Fruit fly (Drosophila melanogaster) whole organism, embryonic: ENCODE data around the gene CG8673.

Source experiments
- ATbp ChIP-seq: fragments of 200-800 bp; sonication (Bioruptor generic); optimal IDR thresholded peaks from 2 replicates; lab custom pipeline; 2017; ENCODE audit warnings: missing biosample characterization, mild to moderate bottlenecking, missing genetic modification characterization, missing genetic modification reagents
- Adf1 ChIP-seq: fragments of 200-800 bp; sonication (Bioruptor generic); IDR thresholded peaks from 2 replicates; pipeline ENCODE4 v1.3.6; 2022; ENCODE audit warnings: missing biosample characterization, missing genetic modification characterization
- BtbVII ChIP-seq: fragments of 200-800 bp; sonication (Bioruptor generic); optimal IDR thresholded peaks from 3 replicates; lab custom pipeline; 2017; ENCODE audit warnings: missing biosample characterization, mild to moderate bottlenecking, missing genetic modification characterization
- CG10654 ChIP-seq: fragments of 200-800 bp; sonication (Bioruptor generic); optimal IDR thresholded peaks from 2 replicates; lab custom pipeline; 2016; ENCODE audit warnings: missing biosample characterization, missing genetic modification characterization
- CG11247 ChIP-seq: fragments of 200-800 bp; sonication (Bioruptor generic); IDR thresholded peaks from 2 replicates; pipeline ENCODE4 v1.3.6; 2022; ENCODE audit warnings: missing biosample characterization, missing genetic modification characterization
- CG13287 ChIP-seq: fragments of 200-800 bp; sonication (Bioruptor generic); IDR thresholded peaks from 2 replicates; pipeline ENCODE4 v1.3.6; 2022; ENCODE audit warnings: missing biosample characterization, missing genetic modification characterization; ENCODE audit not compliant: partially characterized antibody
- CG13296 ChIP-seq: fragments of 200-800 bp; sonication (Bioruptor generic); optimal IDR thresholded peaks from 3 replicates; lab custom pipeline; 2018; ENCODE audit warnings: missing biosample characterization, mild to moderate bottlenecking, missing genetic modification characterization
- CG18011 ChIP-seq: fragments of 200-800 bp; sonication (Bioruptor generic); optimal IDR thresholded peaks from 2 replicates; lab custom pipeline; 2017; ENCODE audit warnings: missing biosample characterization, missing genetic modification characterization, mild to moderate bottlenecking, moderate library complexity, missing genotype
- CG2129 ChIP-seq: fragments of 200-800 bp; sonication (Bioruptor generic); IDR thresholded peaks from 2 replicates; pipeline ENCODE4 v1.3.6; 2022; ENCODE audit warnings: missing biosample characterization, missing genetic modification characterization; ENCODE audit not compliant: partially characterized antibody
- CG2875 ChIP-seq: fragments of 200-800 bp; sonication (Bioruptor generic); optimal IDR thresholded peaks from 2 replicates; lab custom pipeline; 2017; ENCODE audit warnings: missing biosample characterization, mild to moderate bottlenecking, missing genetic modification characterization, missing genetic modification reagents
- CG34422 ChIP-seq: fragments of 200-800 bp; sonication (Bioruptor generic); IDR thresholded peaks from 3 replicates; pipeline ENCODE4 v1.3.6; 2022; ENCODE audit warnings: missing biosample characterization, missing genetic modification characterization
- CG3847 ChIP-seq: fragments of 200-800 bp; sonication (Bioruptor generic); IDR thresholded peaks from 2 replicates; pipeline ENCODE4 v1.3.6; 2022; ENCODE audit warnings: missing biosample characterization, missing genetic modification characterization
- CG5245 ChIP-seq: fragments of 200-800 bp; sonication (Bioruptor generic); optimal IDR thresholded peaks from 3 replicates; lab custom pipeline; 2016; ENCODE audit warnings: missing biosample characterization, missing genetic modification characterization
- CG6813 ChIP-seq: fragments of 200-800 bp; sonication (Bioruptor generic); optimal IDR thresholded peaks from 2 replicates; lab custom pipeline; 2017; ENCODE audit warnings: missing biosample characterization, missing genetic modification characterization, mild to moderate bottlenecking, moderate library complexity, missing genetic modification reagents
- CG7963 ChIP-seq: fragments of 200-800 bp; sonication (Bioruptor generic); IDR thresholded peaks from 3 replicates; pipeline ENCODE4 v1.3.6; 2022; ENCODE audit warnings: missing biosample characterization, missing genetic modification characterization; ENCODE audit not compliant: partially characterized antibody
- CG9727 ChIP-seq: fragments of 200-800 bp; sonication (Bioruptor generic); optimal IDR thresholded peaks from 3 replicates; lab custom pipeline; 2017; ENCODE audit warnings: missing biosample characterization, mild to moderate bottlenecking, missing genetic modification characterization
- CTCF ChIP-seq: fragments of 200-800 bp; sonication (Bioruptor generic); optimal IDR thresholded peaks from 2 replicates; lab custom pipeline; 2017; ENCODE audit warnings: missing biosample characterization, mild to moderate bottlenecking, missing genetic modification characterization, moderate library complexity
- CkIIα-i1 ChIP-seq: fragments of 200-800 bp; sonication (Bioruptor generic); IDR thresholded peaks from 2 replicates; pipeline ENCODE4 v1.3.6; 2022; ENCODE audit warnings: missing biosample characterization, missing genetic modification characterization
- Dip3 ChIP-seq: fragments of 200-800 bp; sonication (Bioruptor generic); optimal IDR thresholded peaks from 3 replicates; lab custom pipeline; 2016; ENCODE audit warnings: missing biosample characterization, missing genetic modification characterization
- Doc2 ChIP-seq: fragments of 200-800 bp; sonication (Bioruptor generic); IDR thresholded peaks from 2 replicates; pipeline ENCODE4 v1.3.6; 2022; ENCODE audit warnings: missing biosample characterization, missing genetic modification characterization
- E2f2 ChIP-seq: fragments of 200-800 bp; sonication (Bioruptor generic); IDR thresholded peaks from 2 replicates; pipeline ENCODE4 v1.3.6; 2022; ENCODE audit warnings: missing biosample characterization, missing genetic modification characterization
- Fer3 ChIP-seq: fragments of 200-800 bp; sonication (Bioruptor generic); optimal IDR thresholded peaks from 2 replicates; lab custom pipeline; 2018; ENCODE audit warnings: missing biosample characterization, mild to moderate bottlenecking, missing genetic modification characterization, moderate library complexity
- Gug ChIP-seq: fragments of 200-800 bp; sonication (Bioruptor generic); IDR thresholded peaks from 4 replicates; pipeline ENCODE4 v1.3.6; 2022; ENCODE audit warnings: missing biosample characterization, missing genetic modification characterization
- HLH54F ChIP-seq: fragments of 200-800 bp; sonication (Bioruptor generic); optimal IDR thresholded peaks from 3 replicates; lab custom pipeline; 2016; ENCODE audit warnings: missing biosample characterization, missing genetic modification characterization
- Hand ChIP-seq: fragments of 200-800 bp; sonication (Bioruptor generic); optimal IDR thresholded peaks from 2 replicates; lab custom pipeline; 2017; ENCODE audit warnings: mild to moderate bottlenecking, missing biosample characterization, missing genetic modification reagents, missing genetic modification characterization
- Hmr ChIP-seq: fragments of 200-800 bp; sonication (Bioruptor generic); optimal IDR thresholded peaks from 3 replicates; lab custom pipeline; 2017; ENCODE audit warnings: mild to moderate bottlenecking, missing biosample characterization, missing genetic modification reagents, missing genetic modification characterization
- Hr78 ChIP-seq, 2 experiments: fragments of 200-800 bp in 1 of 2; fragments of >200 bp in 1 of 2; sonication (Bioruptor generic) in 1 of 2; optimal IDR thresholded peaks; 2 replicates each; lab custom pipeline; 2017 to 2019; ENCODE audit warnings: missing biosample characterization in 2 of 2, missing genetic modification characterization in 2 of 2, mild to moderate bottlenecking in 1 of 2, moderate library complexity in 1 of 2
- Kr ChIP-seq: fragments of 200-800 bp; sonication (Bioruptor generic); optimal IDR thresholded peaks from 2 replicates; lab custom pipeline; 2017; ENCODE audit warnings: missing biosample characterization, mild to moderate bottlenecking, missing genetic modification characterization
- Mad ChIP-seq: fragments of 200-800 bp; sonication (Bioruptor generic); optimal IDR thresholded peaks from 2 replicates; lab custom pipeline; 2016; ENCODE audit warnings: missing biosample characterization, missing genetic modification characterization
- Sox100B ChIP-seq: fragments of 200-800 bp; sonication (Bioruptor generic); optimal IDR thresholded peaks from 3 replicates; lab custom pipeline; 2018; ENCODE audit warnings: missing biosample characterization, mild to moderate bottlenecking, missing genetic modification characterization
- Spps ChIP-seq: fragments of 200-800 bp; sonication (Bioruptor generic); optimal IDR thresholded peaks from 2 replicates; lab custom pipeline; 2018; ENCODE audit warnings: missing biosample characterization, mild to moderate bottlenecking, missing genetic modification characterization
- Sry-β ChIP-seq: fragments of 200-800 bp; sonication (Bioruptor generic); optimal IDR thresholded peaks from 2 replicates; lab custom pipeline; 2018; ENCODE audit warnings: missing biosample characterization, mild to moderate bottlenecking, missing genetic modification characterization, moderate library complexity
- Trl ChIP-seq, 3 experiments: fragments of >200 bp in 2 of 3; fragments of 200-800 bp in 1 of 3; sonication (Bioruptor generic) in 1 of 3; optimal IDR thresholded peaks; 2 replicates in 1 of 3; 3 replicates in 2 of 3; lab custom pipeline; 2016 to 2017; ENCODE audit warnings: missing biosample characterization in 1 of 3, missing genetic modification characterization in 1 of 3
- aop ChIP-seq: fragments of 200-800 bp; sonication (Bioruptor generic); IDR thresholded peaks from 2 replicates; pipeline ENCODE4 v1.3.6; 2022; ENCODE audit warnings: missing biosample characterization, missing genetic modification characterization
- ara ChIP-seq: fragments of 200-800 bp; sonication (Bioruptor generic); IDR thresholded peaks from 2 replicates; pipeline ENCODE4 v1.3.6; 2022; ENCODE audit warnings: missing biosample characterization, missing genetic modification characterization
- az2 ChIP-seq: fragments of 200-800 bp; sonication (Bioruptor generic); optimal IDR thresholded peaks from 3 replicates; lab custom pipeline; 2016; ENCODE audit warnings: missing biosample characterization, missing genetic modification characterization
- cad ChIP-seq: fragments of >200 bp; optimal IDR thresholded peaks from 2 replicates; lab custom pipeline; 2017; ENCODE audit warnings: missing biosample characterization, missing genetic modification characterization
- chinmo ChIP-seq: fragments of 200-800 bp; sonication (Bioruptor generic); IDR thresholded peaks from 4 replicates; pipeline ENCODE4 v1.3.6; 2022; ENCODE audit warnings: missing biosample characterization, missing genetic modification characterization; ENCODE audit not compliant: partially characterized antibody
- dysf ChIP-seq: fragments of 200-800 bp; sonication (Bioruptor generic); IDR thresholded peaks from 3 replicates; pipeline ENCODE4 v1.3.6; 2022; ENCODE audit warnings: missing biosample characterization, missing genetic modification characterization
- fd3F ChIP-seq: fragments of 200-800 bp; sonication (Bioruptor generic); optimal IDR thresholded peaks from 2 replicates; lab custom pipeline; 2018; ENCODE audit warnings: missing biosample characterization, mild to moderate bottlenecking, missing genetic modification characterization, moderate library complexity
- ftz-f1 ChIP-seq: fragments of 200-800 bp; sonication (Bioruptor generic); optimal IDR thresholded peaks from 2 replicates; lab custom pipeline; 2016; ENCODE audit warnings: missing biosample characterization, missing genetic modification characterization
- gem ChIP-seq: fragments of 200-800 bp; sonication (Bioruptor generic); optimal IDR thresholded peaks from 2 replicates; lab custom pipeline; 2019; ENCODE audit warnings: missing biosample characterization, mild to moderate bottlenecking, missing genetic modification characterization, moderate library complexity
- kay ChIP-seq: fragments of 200-800 bp; sonication (Bioruptor generic); optimal IDR thresholded peaks from 2 replicates; lab custom pipeline; 2016; ENCODE audit warnings: missing biosample characterization, missing genetic modification characterization
- lmd ChIP-seq: fragments of 200-800 bp; sonication (Bioruptor generic); IDR thresholded peaks from 2 replicates; pipeline ENCODE4 v1.3.6; 2022; ENCODE audit warnings: missing biosample characterization, missing genetic modification characterization
- ro ChIP-seq: fragments of 200-800 bp; sonication (Bioruptor generic); IDR thresholded peaks from 2 replicates; pipeline ENCODE4 v1.3.6; 2022; ENCODE audit warnings: missing biosample characterization, missing genetic modification characterization
- salm ChIP-seq: fragments of 200-800 bp; sonication (Bioruptor generic); optimal IDR thresholded peaks from 2 replicates; lab custom pipeline; 2018; ENCODE audit warnings: missing biosample characterization, mild to moderate bottlenecking, missing genetic modification characterization
- sens ChIP-seq: fragments of 200-800 bp; sonication (Bioruptor generic); peaks from one replicate; lab custom pipeline; 2016; ENCODE audit warnings: missing biosample characterization, missing genetic modification characterization
- sisA ChIP-seq: fragments of 200-800 bp; sonication (Bioruptor generic); IDR thresholded peaks from 2 replicates; pipeline ENCODE4 v1.3.6; 2022; ENCODE audit warnings: missing biosample characterization, missing genetic modification characterization
- stc ChIP-seq: fragments of 200-800 bp; sonication (Bioruptor generic); IDR thresholded peaks from 2 replicates; pipeline ENCODE4 v1.3.6; 2022; ENCODE audit warnings: missing biosample characterization, missing genetic modification characterization
- vfl ChIP-seq: fragments of 200-800 bp; sonication (Bioruptor generic); optimal IDR thresholded peaks from 2 replicates; lab custom pipeline; 2016; ENCODE audit warnings: missing biosample characterization, missing genetic modification characterization
- vvl ChIP-seq: fragments of 200-800 bp; sonication (Bioruptor generic); IDR thresholded peaks from 2 replicates; pipeline ENCODE4 v1.3.6; 2022; ENCODE audit warnings: missing biosample characterization, missing genetic modification characterization

Gene CG8673

dm6 chr2L:8163588-8164166 lies 39.5 kb downstream of the CG8673 start (continued):
- TF ChIP-seq fd3F (GFP tag; lab: Kevin White, UChicago) (no peak), dysf (GFP tag; lab: Robert Waterston, UW) (no peak), CG5245 (no peak), Mad (GFP tag; lab: Kevin White, UChicago) (no peak), sisA (GFP tag; lab: Robert Waterston, UW) (no peak), Hand (GFP tag; lab: Kevin White, UChicago) (no peak), CG3847 (no peak), CTCF (GFP tag; lab: Kevin White, UChicago) (no peak), CG11247 (GFP tag; lab: Robert Waterston, UW) (no peak), vvl (GFP tag; lab: Robert Waterston, UW) (no peak), stc (GFP tag; lab: Robert Waterston, UW) (no peak), chinmo (GFP tag; lab: Robert Waterston, UW) (0 out of 4 replicates have a peak, but pooled peaks have one; percentile 50), CG34422 (GFP tag; lab: Robert Waterston, UW) (no peak), CG9727 (GFP tag; lab: Kevin White, UChicago) (no peak), az2 (GFP tag; lab: Kevin White, UChicago) (no peak), ara (GFP tag; lab: Robert Waterston, UW) (peak; percentile 13; the same call in 1 of the 2 replicates), kay (GFP tag; lab: Kevin White, UChicago) (no peak), Trl (optimal IDR thresholded peaks at IDR 0.05; lab: Kevin White, UChicago) (no peak), Trl (GFP tag; optimal IDR thresholded peaks at IDR 0.05; lab: Kevin White, UChicago) (no peak), CG10654 (GFP tag; lab: Kevin White, UChicago) (no peak), Doc2 (no peak), Gug (GFP tag; lab: Robert Waterston, UW) (no peak), vfl (GFP tag; lab: Kevin White, UChicago) (no peak), Spps (tag; lab: Kevin White, UChicago) (no peak), CG13287 (GFP tag; lab: Robert Waterston, UW) (no peak), Kr (peak; percentile 29), HLH54F (no peak), ftz-f1 (no peak), CG18011 (GFP tag; lab: Kevin White, UChicago) (no peak), CG7963 (no peak), ro (GFP tag; lab: Robert Waterston, UW) (no peak), Hmr (peak; percentile 4), CG2875 (GFP tag; lab: Kevin White, UChicago) (no peak), CG13296 (GFP tag; lab: Kevin White, UChicago) (no peak), Adf1 (no peak), CkIIα-i1 (GFP tag; lab: Robert Waterston, UW) (no peak), Fer3 (tag; lab: Kevin White, UChicago) (no peak), CG6813 (GFP tag; lab: Kevin White, UChicago) (peak; percentile 9), BtbVII (GFP tag; lab: Kevin White, UChicago) (no peak), gem (tag; lab: Kevin White, UChicago) (no peak), Dip3 (GFP tag; lab: Kevin White, UChicago) (no peak), E2f2 (GFP tag; lab: Robert Waterston, UW) (no peak), ATbp (GFP tag; lab: Kevin White, UChicago) (no peak), Sry-β (no peak), sens (GFP tag; lab: Kevin White, UChicago) (no peak), cad (no peak), Sox100B (GFP tag; lab: Kevin White, UChicago) (no peak), salm (tag; lab: Kevin White, UChicago) (no peak), aop (GFP tag; lab: Robert Waterston, UW) (no peak), Hr78 (GFP tag; optimal IDR thresholded peaks at IDR 0.05; lab: Kevin White, UChicago) (no peak), lmd (GFP tag; lab: Robert Waterston, UW) (no peak), CG2129 (GFP tag; lab: Robert Waterston, UW) (no peak)
